Fruit fly (Drosophila melanogaster): ENCODE measurements around the gene CG32487.

The CG32487 gene

dm6 chr3L:3017156-3017555 is at the start of gene CG32487:
TSS of gene CG32487 (minus strand) at chr3L:3017256.
- no peak for TF ChIP-seq CG17801 (GFP tag; optimal IDR thresholded peaks at IDR 0.05; ENCODE audit: partially characterized antibody)

- TF ChIP-seq CG17801 (GFP tag; optimal IDR thresholded peaks at IDR 0.05; ENCODE audit: partially characterized antibody) = peak; percentile 99
These were observed 43.3 kb upstream of the CG32487 start for dm6 chr3L:3060054-3060979.

- no peak for TF ChIP-seq CG17801 (GFP tag; optimal IDR thresholded peaks at IDR 0.05; ENCODE audit: partially characterized antibody)
These were observed 42.2 kb upstream of the CG32487 start for dm6 chr3L:3058970-3059883.

- TF ChIP-seq CG17801 (GFP tag; optimal IDR thresholded peaks at IDR 0.05; ENCODE audit: partially characterized antibody) = peak; percentile 1
These were observed 37.8 kb upstream of the CG32487 start, which contains the start of gene CG16753 for dm6 chr3L:3054851-3055250. TSS of gene CG16753 (plus strand) at chr3L:3055079.

- TF ChIP-seq CG17801 (GFP tag; optimal IDR thresholded peaks at IDR 0.05; ENCODE audit: partially characterized antibody) = no peak
These were observed 37.0 kb upstream of the CG32487 start for dm6 chr3L:3054099-3054498.

- peak; percentile 54 for TF ChIP-seq CG17801 (GFP tag; optimal IDR thresholded peaks at IDR 0.05; ENCODE audit: partially characterized antibody)
These were observed 35.2 kb upstream of the CG32487 start, which contains the start of gene CG1271 for dm6 chr3L:3052110-3052871. TSS of gene CG1271 (plus strand) at chr3L:3052514.

- peak; percentile 86 for TF ChIP-seq CG17801 (GFP tag; optimal IDR thresholded peaks at IDR 0.05; ENCODE audit: partially characterized antibody)
These were observed 33.1 kb upstream of the CG32487 start, which contains the start of gene CG32485 for dm6 chr3L:3050185-3050584. TSS of gene CG32485 (plus strand) at chr3L:3050323.

- TF ChIP-seq CG17801 (GFP tag; optimal IDR thresholded peaks at IDR 0.05; ENCODE audit: partially characterized antibody) = no peak
These were observed 31.6 kb upstream of the CG32487 start for dm6 chr3L:3048647-3049046.

- TF ChIP-seq CG17801 (GFP tag; optimal IDR thresholded peaks at IDR 0.05; ENCODE audit: partially characterized antibody) = peak; percentile 94
These were observed 29.5 kb upstream of the CG32487 start, which contains the start of the genes scramb2 and Sk2 for dm6 chr3L:3046325-3047156. TSS of gene scramb2 (minus strand) at chr3L:3046812. TSS of gene Sk2 (plus strand) at chr3L:3047087.

dm6 chr3L:3045256-3045743 is 28.2 kb upstream of the CG32487 start:
- peak; percentile 47 for TF ChIP-seq CG17801 (GFP tag; optimal IDR thresholded peaks at IDR 0.05; ENCODE audit: partially characterized antibody)

dm6 chr3L:3042150-3043049 is 25.3 kb upstream of the CG32487 start, which contains the start of gene Prx4:
TSS of gene Prx4 (plus strand) at chr3L:3042359.
- peak; percentile 81 for TF ChIP-seq CG17801 (GFP tag; optimal IDR thresholded peaks at IDR 0.05; ENCODE audit: partially characterized antibody)

dm6 chr3L:3037822-3038563 is 20.9 kb upstream of the CG32487 start:
- TF ChIP-seq CG17801 (GFP tag; optimal IDR thresholded peaks at IDR 0.05; ENCODE audit: partially characterized antibody) = peak; percentile 66

All from ovary, adult (tissue).